Fruit fly (Drosophila melanogaster) whole organism, wandering third instar larva: Measurements from ENCODE around the gene Lztr1.

Experiments
- Abd-B ChIP-seq: fragments of >200 bp; optimal IDR thresholded peaks from 2 replicates; lab custom pipeline; 2017; ENCODE audit warnings: missing biosample characterization, missing genetic modification characterization
- CG32264 ChIP-seq: fragments of 200-800 bp; sonication (Bioruptor generic); optimal IDR thresholded peaks from 2 replicates; lab custom pipeline; 2016; ENCODE audit warnings: missing biosample characterization, missing genetic modification characterization
- CG9705 ChIP-seq: fragments of 200-800 bp; sonication (Bioruptor generic); optimal IDR thresholded peaks from 2 replicates; lab custom pipeline; 2018; ENCODE audit warnings: missing biosample characterization, mild to moderate bottlenecking, missing genetic modification characterization
- CrebA ChIP-seq: fragments of 200-800 bp; sonication (Bioruptor generic); optimal IDR thresholded peaks from 2 replicates; lab custom pipeline; 2016; ENCODE audit warnings: missing biosample characterization, mild to moderate bottlenecking, missing genetic modification characterization, borderline replicate concordance
- Dfd ChIP-seq: fragments of >200 bp; optimal IDR thresholded peaks from 2 replicates; lab custom pipeline; 2017; ENCODE audit warnings: missing biosample characterization, missing genetic modification characterization
- Dif ChIP-seq: fragments of 200-275, 200-300 bp; sonication (Bioruptor generic); optimal IDR thresholded peaks from 2 replicates; lab custom pipeline; 2018; ENCODE audit warnings: missing biosample characterization, missing genetic modification characterization; ENCODE audit not compliant: partially characterized antibody
- GATAd ChIP-seq: sonication (Bioruptor generic); optimal IDR thresholded peaks from 2 replicates; lab custom pipeline; 2016; ENCODE audit warnings: missing biosample characterization, missing genetic modification characterization
- HLH106 ChIP-seq: fragments of 200-800 bp; optimal IDR thresholded peaks from 3 replicates; lab custom pipeline; 2019; ENCODE audit warnings: missing biosample characterization, mild to moderate bottlenecking, missing genetic modification characterization, moderate library complexity
- Hnf4 ChIP-seq: fragments of 200-800 bp; sonication (Bioruptor generic); optimal IDR thresholded peaks from 2 replicates; lab custom pipeline; 2016; ENCODE audit warnings: missing biosample characterization, mild to moderate bottlenecking, missing genetic modification characterization
- Hr78 ChIP-seq: fragments of >200 bp; optimal IDR thresholded peaks from 2 replicates; lab custom pipeline; 2017; ENCODE audit warnings: missing biosample characterization, missing genetic modification characterization
- Hr83 ChIP-seq: fragments of 200-300 bp; sonication (Bioruptor generic); optimal IDR thresholded peaks from 2 replicates; lab custom pipeline; 2016; ENCODE audit warnings: missing biosample characterization, mild to moderate bottlenecking, missing genetic modification characterization, moderate library complexity; ENCODE audit not compliant: poor library complexity, severe bottlenecking
- Jra ChIP-seq: sonication (Bioruptor generic); optimal IDR thresholded peaks from 2 replicates; lab custom pipeline; 2016; ENCODE audit warnings: missing biosample characterization, missing genetic modification characterization
- Mio ChIP-seq: sonication (Bioruptor generic); optimal IDR thresholded peaks from 2 replicates; lab custom pipeline; 2016; ENCODE audit warnings: missing biosample characterization, missing genetic modification characterization
- Myc ChIP-seq: fragments of >200 bp; optimal IDR thresholded peaks from 2 replicates; lab custom pipeline; 2017
- OdsH ChIP-seq: fragments of 200-800 bp; sonication (Bioruptor generic); optimal IDR thresholded peaks from 2 replicates; lab custom pipeline; 2016; ENCODE audit warnings: missing biosample characterization, mild to moderate bottlenecking, missing genetic modification characterization
- Rel ChIP-seq, 2 experiments: fragments of 200-800 bp; sonication (Bioruptor generic) in 1 of 2; optimal IDR thresholded peaks; 2 replicates in 1 of 2; 3 replicates in 1 of 2; lab custom pipeline; 2016 to 2019; ENCODE audit warnings: mild to moderate bottlenecking in 2 of 2, missing biosample characterization in 2 of 2, missing genetic modification characterization in 2 of 2, moderate library complexity in 1 of 2
- Sp1 ChIP-seq: fragments of 200-800 bp; sonication (Bioruptor generic); optimal IDR thresholded peaks from 3 replicates; lab custom pipeline; 2019; ENCODE audit warnings: missing biosample characterization, mild to moderate bottlenecking, missing genetic modification characterization, moderate library complexity
- Vsx2 ChIP-seq: fragments of 200-300, 225-300 bp; sonication (Bioruptor generic); optimal IDR thresholded peaks from 2 replicates; lab custom pipeline; 2018; ENCODE audit warnings: missing biosample characterization, missing genetic modification characterization; ENCODE audit not compliant: partially characterized antibody
- br ChIP-seq: fragments of 200-800 bp; sonication (Bioruptor generic); optimal IDR thresholded peaks from 2 replicates; lab custom pipeline; 2016; ENCODE audit warnings: missing biosample characterization, missing genetic modification characterization
- brk ChIP-seq: fragments of 200-800 bp; sonication (Bioruptor generic); optimal IDR thresholded peaks from 2 replicates; lab custom pipeline; 2016; ENCODE audit warnings: missing biosample characterization, mild to moderate bottlenecking, missing genetic modification characterization
- dl ChIP-seq, 2 experiments: fragments of 175-275, 200-275 bp in 1 of 2; fragments of 200-275 bp in 1 of 2; sonication (Bioruptor generic); optimal IDR thresholded peaks; lab custom pipeline; 2018; ENCODE audit warnings: mild to moderate bottlenecking in 2 of 2, missing biosample characterization in 2 of 2, missing genetic modification characterization in 2 of 2, moderate library complexity in 2 of 2; ENCODE audit not compliant: partially characterized antibody in 2 of 2, insufficient read depth in 1 of 2
- dmrt93B ChIP-seq: fragments of 200-800 bp; sonication (Bioruptor generic); optimal IDR thresholded peaks from 2 replicates; lab custom pipeline; 2018; ENCODE audit warnings: missing biosample characterization, mild to moderate bottlenecking, missing genetic modification characterization
- dsf ChIP-seq: sonication (Bioruptor generic); optimal IDR thresholded peaks from 2 replicates; lab custom pipeline; 2016; ENCODE audit warnings: missing biosample characterization, missing genetic modification characterization, borderline replicate concordance
- ey ChIP-seq: fragments of 200-800 bp; sonication (Bioruptor generic); optimal IDR thresholded peaks from 2 replicates; lab custom pipeline; 2016; ENCODE audit warnings: missing biosample characterization, missing genetic modification characterization
- foxo ChIP-seq, 2 experiments: fragments of 200-800 bp; sonication (Bioruptor generic); optimal IDR thresholded peaks; 2 replicates in 1 of 2; 3 replicates in 1 of 2; lab custom pipeline; 2016 to 2017; ENCODE audit warnings: missing biosample characterization in 2 of 2, missing genetic modification characterization in 2 of 2
- fru ChIP-seq: fragments of 200-800 bp; sonication (Bioruptor generic); optimal IDR thresholded peaks from 3 replicates; lab custom pipeline; 2016; ENCODE audit warnings: missing biosample characterization, mild to moderate bottlenecking, missing genetic modification characterization
- h ChIP-seq: fragments of 200-800 bp; sonication (Bioruptor generic); optimal IDR thresholded peaks from 3 replicates; lab custom pipeline; 2016; ENCODE audit warnings: missing biosample characterization, mild to moderate bottlenecking, missing genetic modification characterization
- lola ChIP-seq: fragments of >200 bp; optimal IDR thresholded peaks from 2 replicates; lab custom pipeline; 2017; ENCODE audit warnings: missing biosample characterization, missing genetic modification characterization
- psq ChIP-seq: fragments of 200-800 bp; sonication (Bioruptor generic); optimal IDR thresholded peaks from 3 replicates; lab custom pipeline; 2017; ENCODE audit warnings: missing biosample characterization, mild to moderate bottlenecking, missing genetic modification characterization, moderate library complexity
- rgr ChIP-seq: fragments of 200-800 bp; sonication (Bioruptor generic); optimal IDR thresholded peaks from 3 replicates; lab custom pipeline; 2016; ENCODE audit warnings: missing biosample characterization, mild to moderate bottlenecking, missing genetic modification characterization
- sv ChIP-seq: fragments of 200-800 bp; sonication (Bioruptor generic); optimal IDR thresholded peaks from 3 replicates; lab custom pipeline; 2016; ENCODE audit warnings: missing biosample characterization, missing genetic modification characterization
- tai ChIP-seq: sonication (Bioruptor generic); optimal IDR thresholded peaks from 2 replicates; lab custom pipeline; 2016; ENCODE audit warnings: missing biosample characterization, missing genetic modification characterization
- usp ChIP-seq: fragments of >200 bp; optimal IDR thresholded peaks from 2 replicates; lab custom pipeline; 2017; ENCODE audit warnings: missing biosample characterization, missing genetic modification characterization
- woc ChIP-seq: sonication (Bioruptor generic); optimal IDR thresholded peaks from 2 replicates; lab custom pipeline; 2016; ENCODE audit warnings: missing biosample characterization, mild to moderate bottlenecking, missing genetic modification characterization

Lztr1 gene

DNA sequence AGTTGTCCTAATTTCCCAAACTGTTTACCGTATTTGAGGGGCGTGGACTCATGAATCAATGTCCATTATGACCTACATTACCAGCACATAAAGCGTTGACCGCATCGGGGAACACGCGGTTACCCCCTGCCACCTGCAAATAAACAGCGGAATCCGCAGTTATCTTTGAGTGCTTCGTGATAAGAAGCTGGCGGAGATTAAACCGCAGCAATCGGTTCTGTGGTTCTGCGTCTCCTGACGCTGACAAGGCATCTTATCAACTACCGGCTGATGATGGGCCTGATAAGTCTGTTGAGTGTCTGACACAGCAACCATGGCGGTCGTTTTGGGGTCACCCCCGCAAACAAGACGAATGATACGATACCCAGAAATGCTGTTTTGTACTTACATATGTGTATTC, 18.8 kb upstream of the Lztr1 start:
- no peak for TF ChIP-seq Abd-B (GFP tag; lab: Kevin White, UChicago)
- peak; percentile 29 for TF ChIP-seq h (GFP tag; lab: Kevin White, UChicago)

DNA sequence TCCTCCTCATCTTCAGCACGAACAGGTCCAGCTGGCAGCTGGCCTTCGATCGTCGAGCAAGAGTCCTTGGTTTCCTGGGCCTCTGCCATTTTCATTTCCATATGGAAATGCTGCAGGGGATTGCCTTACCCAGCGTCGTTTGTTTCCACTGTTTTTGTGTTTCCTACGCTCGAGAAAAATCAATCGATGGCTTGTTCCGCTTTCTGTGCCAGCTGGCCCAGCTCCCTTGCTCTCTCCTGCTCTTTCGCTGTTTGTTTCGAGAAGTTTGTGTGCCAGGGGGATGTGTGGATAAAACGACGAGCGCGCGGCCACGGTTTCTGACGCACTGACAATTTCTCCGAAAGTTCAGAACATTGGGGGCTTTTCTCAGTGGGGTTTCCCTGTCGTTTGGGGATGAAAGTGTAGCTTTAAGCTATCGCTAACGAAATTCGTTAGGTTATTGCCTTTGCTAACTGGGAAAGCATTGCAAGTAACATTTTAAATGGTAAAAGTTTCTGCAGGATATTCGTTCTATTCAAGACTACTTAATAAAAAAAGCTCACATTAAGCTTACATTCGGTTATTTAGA, 18.1 kb upstream of the Lztr1 start, which contains the start of gene CG3703:
TSS of gene CG3703 (minus strand) at position 328 of the 568 bp plus-strand sequence.
- TF ChIP-seq Rel (GFP tag; optimal IDR thresholded peaks at IDR 0.05; lab: Kevin White, UChicago) (no peak), Rel (tag; optimal IDR thresholded peaks at IDR 0.05; lab: Kevin White, UChicago) (peak; percentile 97), dmrt93B (no peak), CG9705 (GFP tag; lab: Kevin White, UChicago) (no peak)

DNA sequence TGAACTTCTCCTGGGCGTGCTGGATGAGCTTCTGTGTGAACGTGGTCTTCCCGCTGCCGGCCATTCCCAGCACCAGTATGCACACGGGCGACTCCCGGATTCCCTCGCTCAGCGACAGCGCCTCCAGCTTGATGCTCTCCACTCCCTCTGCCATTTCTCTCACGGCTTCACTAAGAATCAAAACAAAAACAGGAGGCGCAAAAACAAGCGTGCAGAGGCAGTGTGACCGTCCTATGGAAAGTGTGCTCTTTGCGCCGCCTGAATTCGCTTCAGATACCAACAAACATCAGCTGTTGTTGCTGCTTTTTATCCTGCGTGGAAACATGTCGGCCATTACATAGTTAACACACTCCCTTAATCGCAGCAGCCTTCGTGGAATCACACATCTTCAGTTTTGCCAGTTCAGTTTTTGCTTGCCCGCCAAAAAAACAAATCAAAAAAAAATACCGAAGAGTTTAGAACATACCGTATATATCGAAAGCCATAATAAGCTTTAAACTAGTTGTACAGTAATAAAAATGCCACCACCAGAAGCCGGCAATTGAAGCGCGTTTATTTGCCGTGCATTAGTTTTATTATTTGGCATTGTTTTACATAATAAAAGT, 13.3 kb upstream of the Lztr1 start, which contains the start of the genes CG3704 and mus81:
TSS of gene CG3704 (minus strand) at position 226 of the 605 bp plus-strand sequence.
TSS of gene mus81 (plus strand) at position 496 of the 605 bp plus-strand sequence.
- peak; percentile 4 for TF ChIP-seq psq (GFP tag; lab: Kevin White, UChicago)
- no peak for TF ChIP-seq sv (GFP tag; lab: Kevin White, UChicago)
- TF ChIP-seq tai (GFP tag; lab: Kevin White, UChicago) = no peak
- no peak for TF ChIP-seq CG32264 (GFP tag; lab: Kevin White, UChicago)
- TF ChIP-seq brk (GFP tag; lab: Kevin White, UChicago) = no peak
- no peak for TF ChIP-seq woc (GFP tag; lab: Kevin White, UChicago)
- peak; percentile 9 for TF ChIP-seq rgr (GFP tag; lab: Kevin White, UChicago)
- peak; percentile 11 for TF ChIP-seq HLH106 (tag; lab: Kevin White, UChicago)

DNA sequence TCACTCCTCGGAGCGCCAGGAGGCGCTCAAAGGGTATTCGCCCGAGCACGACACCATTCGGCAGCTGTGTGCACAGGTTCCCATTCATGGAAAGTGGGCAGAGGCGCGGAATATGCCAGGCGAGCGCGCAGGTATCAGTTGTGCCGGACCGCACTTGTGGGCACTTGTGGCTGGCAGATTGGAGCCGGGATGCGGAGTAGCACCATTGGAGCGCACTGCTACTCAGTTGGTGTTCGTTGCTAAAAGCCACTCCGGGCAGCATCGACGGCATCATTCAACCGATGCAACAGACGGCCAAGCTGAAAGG, 8.5 kb upstream of the Lztr1 start:
- TF ChIP-seq OdsH (GFP tag; lab: Kevin White, UChicago) = no peak
- TF ChIP-seq Hnf4 (GFP tag; lab: Kevin White, UChicago) = no peak
- TF ChIP-seq Myc = no peak
- TF ChIP-seq Rel (GFP tag; optimal IDR thresholded peaks at IDR 0.05; lab: Kevin White, UChicago) = no peak
- TF ChIP-seq Rel (tag; optimal IDR thresholded peaks at IDR 0.05; lab: Kevin White, UChicago) = no peak
- TF ChIP-seq tai (GFP tag; lab: Kevin White, UChicago) = no peak
- TF ChIP-seq woc (GFP tag; lab: Kevin White, UChicago) = no peak
- TF ChIP-seq CG32264 (GFP tag; lab: Kevin White, UChicago) = no peak
- TF ChIP-seq, all 38 proteins: peak for 0

DNA sequence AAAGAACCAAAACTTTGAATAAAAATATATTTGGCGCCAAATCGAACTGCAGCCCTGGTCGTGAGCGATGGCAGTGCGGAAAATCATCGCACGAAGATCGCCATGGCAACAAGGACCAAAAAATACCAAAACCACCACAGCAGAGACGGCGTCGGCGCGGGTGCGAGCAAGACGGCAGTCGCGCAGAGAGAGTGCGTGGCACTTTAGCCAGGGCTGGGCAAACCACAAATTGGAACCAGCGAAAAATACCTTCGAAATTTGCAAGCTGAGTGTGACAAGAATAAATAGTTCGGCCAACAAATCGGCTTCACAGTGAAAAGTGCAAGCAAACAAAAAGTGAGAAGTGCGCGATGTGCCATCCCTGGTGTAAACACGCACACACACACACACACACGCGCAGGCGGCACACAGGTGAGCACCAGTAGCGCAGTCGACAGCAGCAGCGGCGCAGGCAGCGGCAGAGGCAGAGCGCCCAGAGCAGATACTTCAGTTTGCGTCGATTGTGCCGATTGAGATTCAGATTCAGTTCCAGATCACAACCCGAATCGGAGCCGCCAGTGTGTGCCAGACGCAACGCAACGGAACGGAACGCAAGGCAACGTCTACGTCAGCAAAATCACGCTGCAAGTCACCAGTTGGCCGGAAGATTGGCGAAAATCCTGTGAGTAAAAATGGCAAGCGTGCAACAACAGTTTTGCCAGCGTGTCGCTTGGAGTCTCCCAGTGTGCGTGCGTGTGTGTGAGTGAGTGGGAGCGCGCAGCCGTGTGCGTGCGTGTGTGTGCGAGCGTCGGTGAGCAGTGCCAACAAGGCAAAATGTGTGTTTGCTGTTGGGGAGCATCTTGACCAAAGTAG, 7.9 kb upstream of the Lztr1 start, which contains the start of gene TRAM:
TSS of gene TRAM (plus strand) at position 184 of the 852 bp plus-strand sequence.
- TF ChIP-seq Hr78 (GFP tag; lab: Kevin White, UChicago) (no peak), tai (GFP tag; lab: Kevin White, UChicago) (no peak), CG9705 (GFP tag; lab: Kevin White, UChicago) (peak; percentile 98), woc (GFP tag; lab: Kevin White, UChicago) (peak; percentile 94), GATAd (GFP tag; lab: Kevin White, UChicago) (peak; percentile 75), lola (GFP tag; lab: Kevin White, UChicago) (no peak), dsf (no peak), Myc (no peak), Abd-B (GFP tag; lab: Kevin White, UChicago) (no peak), Dfd (GFP tag; lab: Kevin White, UChicago) (peak; percentile 97), fru (GFP tag; lab: Kevin White, UChicago) (peak; percentile 98), foxo (GFP tag; optimal IDR thresholded peaks at IDR 0.05; lab: Kevin White, UChicago) (peak; percentile 78 to 98), rgr (GFP tag; lab: Kevin White, UChicago) (peak; percentile 97), Sp1 (GFP tag; lab: Kevin White, UChicago) (peak; percentile 98), Mio (GFP tag; lab: Kevin White, UChicago) (peak; percentile 75), sv (GFP tag; lab: Kevin White, UChicago) (peak; percentile 95), Jra (GFP tag; lab: Kevin White, UChicago) (no peak), ey (GFP tag; lab: Kevin White, UChicago) (peak; percentile 98), Hr83 (GFP tag; lab: Kevin White, UChicago) (peak; percentile 89), Hnf4 (GFP tag; lab: Kevin White, UChicago) (no peak), psq (GFP tag; lab: Kevin White, UChicago) (peak; percentile 93), br (GFP tag; lab: Kevin White, UChicago) (peak; percentile 98), dl (GFP tag; optimal IDR thresholded peaks at IDR 0.05; lab: Kevin White, UChicago; ENCODE audit: insufficient read depth in 1 of 2, partially characterized antibody in 2 of 2) (no peak), Vsx2 (GFP tag; lab: Kevin White, UChicago) (no peak), Dif (GFP tag; lab: Kevin White, UChicago) (peak; percentile 47), usp (GFP tag; lab: Kevin White, UChicago) (no peak), OdsH (GFP tag; lab: Kevin White, UChicago) (peak; percentile 96), h (GFP tag; lab: Kevin White, UChicago) (peak; percentile 98), CrebA (no peak), Rel (GFP tag; optimal IDR thresholded peaks at IDR 0.05; lab: Kevin White, UChicago) (peak; percentile 59), Rel (tag; optimal IDR thresholded peaks at IDR 0.05; lab: Kevin White, UChicago) (peak; percentile 92), CG32264 (GFP tag; lab: Kevin White, UChicago) (peak; percentile 84), brk (GFP tag; lab: Kevin White, UChicago) (no peak)
